Worm (Caenorhabditis elegans) whole organism, L1 larva: ENCODE measurements around the gene rpn-7.

Experiments used
- C16A3.4 ChIP-seq: fragments of 150-350 bp; optimal IDR thresholded peaks from 2 replicates; lab custom pipeline; 2014; ENCODE audit warnings: missing biosample characterization, missing genetic modification characterization
- F16B12.6 ChIP-seq: fragments of 150-350 bp; optimal IDR thresholded peaks from 2 replicates; lab custom pipeline; 2014; ENCODE audit warnings: missing biosample characterization, missing genetic modification characterization
- alr-1 ChIP-seq: fragments of 200-800 bp; sonication (Bioruptor generic); optimal IDR thresholded peaks from 2 replicates; lab custom pipeline; 2018; ENCODE audit warnings: borderline replicate concordance, mild to moderate bottlenecking, missing genetic modification characterization, missing compliant biosample characterization
- aly-2 ChIP-seq: fragments of 150-350 bp; optimal IDR thresholded peaks from 2 replicates; lab custom pipeline; 2014; ENCODE audit warnings: missing biosample characterization, missing genetic modification characterization
- ama-1 ChIP-seq: fragments of 150-350 bp; optimal IDR thresholded peaks from 2 replicates; lab custom pipeline; 2014
- blmp-1 ChIP-seq: fragments of 150-350 bp; optimal IDR thresholded peaks from 2 replicates; lab custom pipeline; 2014; ENCODE audit warnings: missing biosample characterization, missing genetic modification characterization
- dpl-1 ChIP-seq, 3 experiments: fragments of 150-350 bp in 2 of 3; sonication (generic microtip) in 1 of 3; optimal IDR thresholded peaks; 2 replicates each; lab custom pipeline; 2014 to 2017; ENCODE audit warnings: missing biosample characterization in 3 of 3, missing genetic modification characterization in 3 of 3, missing genetic modification reagents in 3 of 3
- dsc-1 ChIP-seq: sonication (generic microtip); optimal IDR thresholded peaks from 2 replicates; lab custom pipeline; 2016; ENCODE audit warnings: mild to moderate bottlenecking, missing genetic modification characterization, missing compliant biosample characterization
- efl-1 ChIP-seq, 4 experiments: fragments of 150-350 bp; optimal IDR thresholded peaks in 3 of 4; peaks in 1 of 4; 1 replicate in 1 of 4; 2 replicates in 3 of 4; lab custom pipeline; 2014; ENCODE audit warnings: missing biosample characterization in 2 of 4, missing genetic modification characterization in 2 of 4, missing genetic modification reagents in 2 of 4
- egl-13 ChIP-seq: sonication (generic microtip); optimal IDR thresholded peaks from 2 replicates; lab custom pipeline; 2016; ENCODE audit warnings: missing genotype, missing genetic modification reagents, missing genetic modification characterization, missing compliant biosample characterization
- elt-2 ChIP-seq: sonication (generic microtip); optimal IDR thresholded peaks from 2 replicates; lab custom pipeline; 2016; ENCODE audit warnings: missing genetic modification characterization, mild to moderate bottlenecking, inconsistent platforms, missing compliant biosample characterization, missing genetic modification reagents
- ets-5 ChIP-seq: fragments of 200-800 bp; sonication (Bioruptor generic); IDR thresholded peaks from 2 replicates; pipeline ENCODE4 v1.3.6; 2022; ENCODE audit warnings: missing genetic modification characterization, missing compliant biosample characterization
- fkh-10 ChIP-seq: sonication (generic microtip); optimal IDR thresholded peaks from 2 replicates; lab custom pipeline; 2017; ENCODE audit warnings: missing biosample characterization, missing genetic modification reagents, missing genetic modification characterization
- fkh-8 ChIP-seq: sonication (generic microtip); optimal IDR thresholded peaks from 2 replicates; lab custom pipeline; 2016; ENCODE audit warnings: mild to moderate bottlenecking, missing genetic modification characterization, missing compliant biosample characterization
- hlh-17 ChIP-seq: fragments of 200-800 bp; sonication (Bioruptor generic); optimal IDR thresholded peaks from 2 replicates; lab custom pipeline; 2018; ENCODE audit warnings: missing genetic modification characterization, mild to moderate bottlenecking, missing compliant biosample characterization, moderate library complexity, borderline replicate concordance
- hpl-2 ChIP-seq: fragments of 150-350 bp; optimal IDR thresholded peaks from 2 replicates; lab custom pipeline; 2014; ENCODE audit warnings: missing biosample characterization, missing genetic modification reagents, missing genetic modification characterization
- irx-1 ChIP-seq: sonication (generic microtip); optimal IDR thresholded peaks from 2 replicates; lab custom pipeline; 2016; ENCODE audit warnings: missing genetic modification characterization, missing compliant biosample characterization
- isw-1 ChIP-seq: fragments of 200-800 bp; sonication (Bioruptor generic); IDR thresholded peaks from 2 replicates; pipeline ENCODE4 v1.3.6; 2022; ENCODE audit warnings: missing genetic modification characterization, missing compliant biosample characterization
- jun-1 ChIP-seq: fragments of 150-350 bp; optimal IDR thresholded peaks from 2 replicates; lab custom pipeline; 2014; ENCODE audit warnings: missing biosample characterization, missing genetic modification reagents, missing genetic modification characterization
- lin-13 ChIP-seq: fragments of 150-350 bp; optimal IDR thresholded peaks from 2 replicates; lab custom pipeline; 2014; ENCODE audit warnings: missing biosample characterization, missing genetic modification reagents, missing genetic modification characterization
- lin-14 ChIP-seq: fragments of 200-800 bp; sonication (Bioruptor generic); optimal IDR thresholded peaks from 2 replicates; lab custom pipeline; 2018; ENCODE audit warnings: mild to moderate bottlenecking, missing genetic modification characterization, moderate library complexity, missing compliant biosample characterization
- lin-35 ChIP-seq, 2 experiments: fragments of 150-350 bp; optimal IDR thresholded peaks; 2 replicates each; lab custom pipeline; 2014; ENCODE audit warnings: missing biosample characterization in 2 of 2, missing genetic modification characterization in 2 of 2, missing genetic modification reagents in 2 of 2
- lsy-2 ChIP-seq, 2 experiments: fragments of 150-350 bp; optimal IDR thresholded peaks; 2 replicates each; lab custom pipeline; 2014; ENCODE audit warnings: missing biosample characterization in 2 of 2, missing genetic modification characterization in 2 of 2
- mdl-1 ChIP-seq, 2 experiments: fragments of 150-350 bp; optimal IDR thresholded peaks; 2 replicates each; lab custom pipeline; 2014 to 2017; ENCODE audit warnings: missing biosample characterization in 2 of 2, missing genetic modification characterization in 2 of 2, inconsistent platforms in 1 of 2
- mef-2 ChIP-seq: fragments of 150-350 bp; optimal IDR thresholded peaks from 2 replicates; lab custom pipeline; 2014; ENCODE audit warnings: missing biosample characterization, missing genetic modification characterization
- mep-1 ChIP-seq: fragments of 150-350 bp; optimal IDR thresholded peaks from 2 replicates; lab custom pipeline; 2014; ENCODE audit warnings: missing biosample characterization, missing genetic modification characterization
- nhr-12 ChIP-seq: sonication (generic microtip); optimal IDR thresholded peaks from 2 replicates; lab custom pipeline; 2017; ENCODE audit warnings: missing biosample characterization, missing genetic modification characterization
- nhr-20 ChIP-seq: sonication (generic microtip); optimal IDR thresholded peaks from 2 replicates; lab custom pipeline; 2016; ENCODE audit warnings: mild to moderate bottlenecking, missing genetic modification characterization, missing compliant biosample characterization
- nhr-47 ChIP-seq: sonication (generic microtip); optimal IDR thresholded peaks from 2 replicates; lab custom pipeline; 2016; ENCODE audit warnings: mild to moderate bottlenecking, missing genetic modification characterization, moderate library complexity, missing compliant biosample characterization
- nhr-71 ChIP-seq: sonication (generic microtip); optimal IDR thresholded peaks from 2 replicates; lab custom pipeline; 2016; ENCODE audit warnings: mild to moderate bottlenecking, missing genetic modification characterization, moderate library complexity, missing compliant biosample characterization
- pax-3 ChIP-seq: fragments of 200-800 bp; sonication (Bioruptor generic); optimal IDR thresholded peaks from 2 replicates; lab custom pipeline; 2018; ENCODE audit warnings: mild to moderate bottlenecking, missing genetic modification characterization, moderate library complexity, missing compliant biosample characterization
- rnt-1 ChIP-seq: sonication (generic microtip); optimal IDR thresholded peaks from 2 replicates; lab custom pipeline; 2016; ENCODE audit warnings: mild to moderate bottlenecking, missing genetic modification characterization, moderate library complexity, missing compliant biosample characterization
- snpc-4 ChIP-seq: fragments of 150-350 bp; optimal IDR thresholded peaks from 2 replicates; lab custom pipeline; 2014; ENCODE audit warnings: missing biosample characterization, missing genetic modification characterization
- snu-23 ChIP-seq: sonication (generic microtip); optimal IDR thresholded peaks from 2 replicates; lab custom pipeline; 2016; ENCODE audit warnings: missing genetic modification characterization, missing compliant biosample characterization
- tlp-1 ChIP-seq: fragments of 150-350 bp; optimal IDR thresholded peaks from 2 replicates; lab custom pipeline; 2014; ENCODE audit warnings: missing biosample characterization, missing genetic modification characterization
- unc-62 ChIP-seq: fragments of 150-350 bp; optimal IDR thresholded peaks from 2 replicates; lab custom pipeline; 2014; ENCODE audit warnings: missing biosample characterization, missing genetic modification reagents, missing genetic modification characterization
- unc-86 ChIP-seq: sonication (generic microtip); optimal IDR thresholded peaks from 2 replicates; lab custom pipeline; 2016; ENCODE audit warnings: missing genetic modification characterization, missing compliant biosample characterization
- unc-98 ChIP-seq: fragments of 200-800 bp; sonication (Bioruptor generic); IDR thresholded peaks from 2 replicates; pipeline ENCODE4 v1.3.6; 2022; ENCODE audit warnings: missing genetic modification characterization, missing compliant biosample characterization
- xbp-1 ChIP-seq: sonication (generic microtip); optimal IDR thresholded peaks from 2 replicates; lab custom pipeline; 2016; ENCODE audit warnings: missing genetic modification characterization, missing compliant biosample characterization
- zip-4 ChIP-seq: fragments of 200-800 bp; sonication (Bioruptor generic); optimal IDR thresholded peaks from 2 replicates; lab custom pipeline; 2018; ENCODE audit warnings: mild to moderate bottlenecking, missing genetic modification characterization, moderate library complexity, missing compliant biosample characterization
- ztf-11 ChIP-seq, 2 experiments: sonication (generic microtip); optimal IDR thresholded peaks; 2 replicates each; lab custom pipeline; 2016 to 2017; ENCODE audit warnings: missing genetic modification characterization in 2 of 2, missing biosample characterization in 1 of 2, missing compliant biosample characterization in 1 of 2

rpn-7 gene

ce11 chrIV:9336538-9337090 is 20.2 kb downstream of the rpn-7 start, which contains the start of gene T20D3.5:
Gene T20D3.5, plus strand, starts transcription at chrIV:9337040.
- TF ChIP-seq tlp-1 (tag; lab: Kevin White, UChicago), result no peak
- peak; percentile 13 for TF ChIP-seq rnt-1

ce11 chrIV:9339205-9339604 is 22.8 kb downstream of the rpn-7 start, which contains the start of gene T20D3.6:
Gene T20D3.6, minus strand, starts transcription at chrIV:9339305.
- TF ChIP-seq alr-1 (tag; lab: Kevin White, UChicago), result no peak

- TF ChIP-seq jun-1 (tag; lab: Kevin White, UChicago), result no peak
- TF ChIP-seq snu-23, result peak; percentile 33
- TF ChIP-seq blmp-1 (tag; lab: Kevin White, UChicago), result peak; percentile 9
- no peak for TF ChIP-seq unc-86 (tag; lab: Kevin White, UChicago)
- TF ChIP-seq lin-14 (GFP tag; lab: Kevin White, UChicago), result peak; percentile 39
- TF ChIP-seq elt-2, result no peak
- TF ChIP-seq lin-35 (GFP tag; optimal IDR thresholded peaks at IDR 0.05; lab: Kevin White, UChicago), result peak; percentile 20 to 39
- peak; percentile 2 for TF ChIP-seq nhr-47 (tag; lab: Kevin White, UChicago)
- TF ChIP-seq nhr-71 (tag; lab: Kevin White, UChicago), result peak; percentile 37
- TF ChIP-seq F16B12.6 (tag; lab: Kevin White, UChicago), result peak; percentile 3
- TF ChIP-seq ztf-11 (tag; optimal IDR thresholded peaks at IDR 0.05; lab: Kevin White, UChicago), result no peak
- peak; percentile 13 for TF ChIP-seq irx-1 (tag; lab: Kevin White, UChicago)
- peak; percentile 35 to 43 for TF ChIP-seq efl-1 (optimal IDR thresholded peaks at IDR 0.05; lab: Kevin White, UChicago)
- peak in 1 of 2 experiments; percentile 38 for TF ChIP-seq efl-1 (GFP tag; optimal IDR thresholded peaks at IDR 0.05 in 1 of 2; lab: Kevin White, UChicago)
- TF ChIP-seq lsy-2 (tag; optimal IDR thresholded peaks at IDR 0.05; lab: Kevin White, UChicago), result peak; percentile 32 to 55
- no peak for TF ChIP-seq aly-2 (tag; lab: Kevin White, UChicago)
- peak in 1 of 2 experiments; percentile 7 for TF ChIP-seq mdl-1 (tag; optimal IDR thresholded peaks at IDR 0.05; lab: Kevin White, UChicago)
- TF ChIP-seq nhr-20 (tag; lab: Kevin White, UChicago), result peak; percentile 8
- no peak for TF ChIP-seq unc-98 (GFP tag; lab: Robert Waterston, UW)
- peak; percentile 1 to 46 (median 13) for TF ChIP-seq dpl-1 (GFP tag; optimal IDR thresholded peaks at IDR 0.05; lab: Kevin White, UChicago)
- peak; percentile 7 for TF ChIP-seq rnt-1
- TF ChIP-seq mep-1, result peak; percentile 37
- TF ChIP-seq xbp-1 (tag; lab: Kevin White, UChicago), result peak; percentile 22
- TF ChIP-seq egl-13 (tag; lab: Kevin White, UChicago), result no peak
Observed at ce11 chrIV:9341591-9341990, 25.2 kb downstream of the rpn-7 start, which contains the start of gene vps-26. Gene vps-26, minus strand, starts transcription at chrIV:9341790.

- TF ChIP-seq efl-1 (optimal IDR thresholded peaks at IDR 0.05; lab: Kevin White, UChicago) (no peak), efl-1 (GFP tag; optimal IDR thresholded peaks at IDR 0.05 in 1 of 2; lab: Kevin White, UChicago) (peak in 1 of 2 experiments; percentile 16), lin-14 (GFP tag; lab: Kevin White, UChicago) (no peak)
Observed at ce11 chrIV:9343102-9343599, 26.7 kb downstream of the rpn-7 start, which contains the start of gene pigc-1. Gene pigc-1, minus strand, starts transcription at chrIV:9343152.

- no peak for TF ChIP-seq ama-1 (lab: Kevin White, UChicago)
- TF ChIP-seq nhr-12, result no peak
- no peak for TF ChIP-seq mep-1
- TF ChIP-seq mef-2, result no peak
- no peak for TF ChIP-seq lin-13 (GFP tag; lab: Kevin White, UChicago)
- TF ChIP-seq isw-1, result no peak
- TF ChIP-seq pax-3 (tag; lab: Kevin White, UChicago), result no peak
- TF ChIP-seq dsc-1 (tag; lab: Kevin White, UChicago), result no peak
- no peak for TF ChIP-seq zip-4 (GFP tag; lab: Kevin White, UChicago)
- TF ChIP-seq fkh-10 (GFP tag; lab: Kevin White, UChicago), result no peak
- TF ChIP-seq hpl-2 (GFP tag; lab: Kevin White, UChicago), result no peak
- TF ChIP-seq fkh-8 (tag; lab: Kevin White, UChicago), result no peak
- no peak for TF ChIP-seq unc-62 (GFP tag; lab: Kevin White, UChicago)
- TF ChIP-seq hlh-17, result no peak
- no peak for TF ChIP-seq blmp-1 (tag; lab: Kevin White, UChicago)
- no peak for TF ChIP-seq jun-1 (tag; lab: Kevin White, UChicago)
- TF ChIP-seq ets-5 (GFP tag; lab: Robert Waterston, UW), result no peak
- no peak for TF ChIP-seq snpc-4 (tag; lab: Kevin White, UChicago)
- TF ChIP-seq C16A3.4, result no peak
Observed at ce11 chrIV:9353728-9354127, 37.3 kb downstream of the rpn-7 start.
